Fruit fly (Drosophila melanogaster) whole organism, embryonic: ENCODE data around the gene hkb.

Source experiments
- Awh ChIP-seq: fragments of 200-800 bp; sonication (Bioruptor generic); IDR thresholded peaks from 2 replicates; pipeline ENCODE4, ENCODE4 v1.3.6; 2022; ENCODE audit warnings: missing biosample characterization, missing genetic modification characterization
- Blimp-1 ChIP-seq: fragments of 200-800 bp; sonication (Bioruptor generic); optimal IDR thresholded peaks from 3 replicates; lab custom pipeline; 2018; ENCODE audit warnings: missing biosample characterization, missing genetic modification characterization, mild to moderate bottlenecking, moderate library complexity, missing genetic modification reagents
- CG10462 ChIP-seq: fragments of 200-800 bp; sonication (Bioruptor generic); optimal IDR thresholded peaks from 2 replicates; lab custom pipeline; 2016; ENCODE audit warnings: missing biosample characterization, missing genetic modification characterization
- CG11456 ChIP-seq: fragments of 200-800 bp; sonication (Bioruptor generic); IDR thresholded peaks from 3 replicates; pipeline ENCODE4 v1.3.6; 2022; ENCODE audit warnings: missing biosample characterization, missing genetic modification characterization
- CG11695 ChIP-seq: fragments of 200-800 bp; sonication (Bioruptor generic); IDR thresholded peaks from 3 replicates; pipeline ENCODE4 v1.3.6; 2022; ENCODE audit warnings: missing biosample characterization, missing genetic modification characterization
- CG12104 ChIP-seq: fragments of 200-800 bp; sonication (Bioruptor generic); optimal IDR thresholded peaks from 3 replicates; lab custom pipeline; 2016; ENCODE audit warnings: missing biosample characterization, missing genetic modification characterization
- CG12769 ChIP-seq: fragments of 200-800 bp; sonication (Bioruptor generic); optimal IDR thresholded peaks from 2 replicates; lab custom pipeline; 2019; ENCODE audit warnings: missing biosample characterization, mild to moderate bottlenecking, missing genetic modification characterization, moderate library complexity
- CG13624 ChIP-seq: fragments of 200-800 bp; sonication (Bioruptor generic); optimal IDR thresholded peaks from 2 replicates; lab custom pipeline; 2016; ENCODE audit warnings: missing biosample characterization, missing genetic modification characterization
- CG14710 ChIP-seq: fragments of 200-800 bp; sonication (Bioruptor generic); optimal IDR thresholded peaks from 3 replicates; lab custom pipeline; 2019; ENCODE audit warnings: missing biosample characterization, mild to moderate bottlenecking, missing genetic modification characterization, moderate library complexity
- CG14860 ChIP-seq: fragments of 200-800 bp; sonication (Bioruptor generic); IDR thresholded peaks from 3 replicates; pipeline ENCODE4 v1.3.6; 2022; ENCODE audit warnings: missing biosample characterization, missing genetic modification characterization; ENCODE audit not compliant: partially characterized antibody
- CG15011 ChIP-seq: fragments of 200-800 bp; sonication (Bioruptor generic); optimal IDR thresholded peaks from 3 replicates; lab custom pipeline; 2018; ENCODE audit warnings: missing biosample characterization, mild to moderate bottlenecking, missing genetic modification characterization
- CG16779 ChIP-seq: fragments of 200-800 bp; sonication (Bioruptor generic); IDR thresholded peaks from 2 replicates; pipeline ENCODE4 v1.3.6; 2022; ENCODE audit warnings: missing biosample characterization, missing genetic modification characterization
- CG17186 ChIP-seq: fragments of 200-800 bp; sonication (Bioruptor generic); optimal IDR thresholded peaks from 3 replicates; lab custom pipeline; 2017; ENCODE audit warnings: missing biosample characterization, missing genetic modification reagents, missing genetic modification characterization
- CG17829 ChIP-seq: fragments of 200-800 bp; optimal IDR thresholded peaks from 2 replicates; lab custom pipeline; 2019; ENCODE audit warnings: missing biosample characterization, mild to moderate bottlenecking, missing genetic modification characterization, moderate library complexity
- CG2120 ChIP-seq: fragments of 200-800 bp; sonication (Bioruptor generic); optimal IDR thresholded peaks from 3 replicates; lab custom pipeline; 2016; ENCODE audit warnings: missing biosample characterization, missing genetic modification characterization
- CG33557 ChIP-seq: fragments of 200-800 bp; sonication (Bioruptor generic); optimal IDR thresholded peaks from 2 replicates; lab custom pipeline; 2019; ENCODE audit warnings: missing biosample characterization, mild to moderate bottlenecking, missing genetic modification characterization, moderate library complexity
- CG34376 ChIP-seq: fragments of 200-800 bp; sonication (Bioruptor generic); optimal IDR thresholded peaks from 2 replicates; lab custom pipeline; 2018; ENCODE audit warnings: missing biosample characterization, mild to moderate bottlenecking, missing genetic modification characterization
- CG3847 ChIP-seq: fragments of 200-800 bp; sonication (Bioruptor generic); IDR thresholded peaks from 2 replicates; pipeline ENCODE4 v1.3.6; 2022; ENCODE audit warnings: missing biosample characterization, missing genetic modification characterization
- CG43689 ChIP-seq: fragments of 200-800 bp; sonication (Bioruptor generic); IDR thresholded peaks from 2 replicates; pipeline ENCODE4 v1.3.6; 2022; ENCODE audit warnings: missing biosample characterization, missing genetic modification characterization
- CG5180 ChIP-seq: fragments of 200-800 bp; sonication (Bioruptor generic); optimal IDR thresholded peaks from 3 replicates; lab custom pipeline; 2017; ENCODE audit warnings: missing biosample characterization, missing genetic modification characterization, mild to moderate bottlenecking, moderate library complexity, missing genetic modification reagents
- CG5245 ChIP-seq: fragments of 200-800 bp; sonication (Bioruptor generic); optimal IDR thresholded peaks from 3 replicates; lab custom pipeline; 2016; ENCODE audit warnings: missing biosample characterization, missing genetic modification characterization
- CG6765 ChIP-seq: fragments of 200-800 bp; sonication (Bioruptor generic); optimal IDR thresholded peaks from 3 replicates; lab custom pipeline; 2017; ENCODE audit warnings: missing biosample characterization, mild to moderate bottlenecking, missing genetic modification characterization
- CG7745 ChIP-seq: fragments of 200-800 bp; sonication (Bioruptor generic); optimal IDR thresholded peaks from 2 replicates; lab custom pipeline; 2018; ENCODE audit warnings: missing biosample characterization, mild to moderate bottlenecking, missing genetic modification characterization, moderate library complexity
- CG8944 ChIP-seq: fragments of 200-800 bp; sonication (Bioruptor generic); optimal IDR thresholded peaks from 3 replicates; lab custom pipeline; 2016; ENCODE audit warnings: missing biosample characterization, missing genetic modification characterization
- CG9817 ChIP-seq: fragments of 200-800 bp; sonication (Bioruptor generic); optimal IDR thresholded peaks from 2 replicates; lab custom pipeline; 2018; ENCODE audit warnings: missing biosample characterization, mild to moderate bottlenecking, missing genetic modification characterization, moderate library complexity
- Dek ChIP-seq: fragments of 200-800 bp; sonication (Bioruptor generic); optimal IDR thresholded peaks from 3 replicates; lab custom pipeline; 2019; ENCODE audit warnings: missing biosample characterization, mild to moderate bottlenecking, missing genetic modification characterization, moderate library complexity
- Dip2 ChIP-seq: fragments of 200-800 bp; sonication (Bioruptor generic); IDR thresholded peaks from 2 replicates; pipeline ENCODE4 v1.3.6; 2022; ENCODE audit warnings: missing biosample characterization, missing genetic modification characterization
- Gug ChIP-seq: fragments of 200-800 bp; sonication (Bioruptor generic); IDR thresholded peaks from 4 replicates; pipeline ENCODE4 v1.3.6; 2022; ENCODE audit warnings: missing biosample characterization, missing genetic modification characterization
- HmgD ChIP-seq: fragments of 200-800 bp; sonication (Bioruptor generic); optimal IDR thresholded peaks from 3 replicates; lab custom pipeline; 2016; ENCODE audit warnings: missing biosample characterization, missing genetic modification characterization
- Jarid2 ChIP-seq: fragments of 200-800 bp; sonication (Bioruptor generic); optimal IDR thresholded peaks from 3 replicates; lab custom pipeline; 2017; ENCODE audit warnings: mild to moderate bottlenecking, missing biosample characterization, missing genetic modification reagents, missing genetic modification characterization
- Max ChIP-seq: fragments of 200-800 bp; sonication (Bioruptor generic); optimal IDR thresholded peaks from 2 replicates; lab custom pipeline; 2016; ENCODE audit warnings: missing biosample characterization, mild to moderate bottlenecking, missing genetic modification characterization
- NC2β ChIP-seq: fragments of 200-800 bp; sonication (Bioruptor generic); optimal IDR thresholded peaks from 2 replicates; lab custom pipeline; 2016; ENCODE audit warnings: missing biosample characterization, missing genetic modification characterization
- NK7.1 ChIP-seq: fragments of 200-800 bp; sonication (Bioruptor generic); optimal IDR thresholded peaks from 3 replicates; lab custom pipeline; 2016; ENCODE audit warnings: missing biosample characterization, missing genetic modification characterization
- Rfx ChIP-seq: fragments of 200-800 bp; sonication (Bioruptor generic); IDR thresholded peaks from 2 replicates; pipeline ENCODE4 v1.3.6; 2022; ENCODE audit warnings: missing biosample characterization, missing genetic modification characterization
- Sry-β ChIP-seq: fragments of 200-800 bp; sonication (Bioruptor generic); optimal IDR thresholded peaks from 2 replicates; lab custom pipeline; 2018; ENCODE audit warnings: missing biosample characterization, mild to moderate bottlenecking, missing genetic modification characterization, moderate library complexity
- cad ChIP-seq: fragments of >200 bp; optimal IDR thresholded peaks from 2 replicates; lab custom pipeline; 2017; ENCODE audit warnings: missing biosample characterization, missing genetic modification characterization
- cwo ChIP-seq: fragments of 200-800 bp; sonication (Bioruptor generic); optimal IDR thresholded peaks from 3 replicates; lab custom pipeline; 2017; ENCODE audit warnings: missing biosample characterization, missing genetic modification characterization, mild to moderate bottlenecking, moderate library complexity, missing genetic modification reagents
- fd102C ChIP-seq: fragments of 200-800 bp; sonication (Bioruptor generic); optimal IDR thresholded peaks from 2 replicates; lab custom pipeline; 2018; ENCODE audit warnings: missing biosample characterization, mild to moderate bottlenecking, missing genetic modification characterization, moderate library complexity
- gce ChIP-seq: fragments of 200-800 bp; sonication (Bioruptor generic); IDR thresholded peaks from 3 replicates; pipeline ENCODE4 v1.3.6; 2022; ENCODE audit warnings: missing biosample characterization, missing genetic modification characterization
- her ChIP-seq: fragments of 200-800 bp; sonication (Bioruptor generic); optimal IDR thresholded peaks from 2 replicates; lab custom pipeline; 2016; ENCODE audit warnings: missing biosample characterization, missing genetic modification characterization
- ind ChIP-seq: fragments of 200-800 bp; sonication (Bioruptor generic); optimal IDR thresholded peaks from 3 replicates; lab custom pipeline; 2016; ENCODE audit warnings: missing biosample characterization, missing genetic modification characterization
- inv ChIP-seq: fragments of 200-800 bp; sonication (Bioruptor generic); IDR thresholded peaks from 2 replicates; pipeline ENCODE4 v1.3.6; 2022; ENCODE audit warnings: missing biosample characterization, missing genetic modification characterization; ENCODE audit not compliant: partially characterized antibody
- lola ChIP-seq, 3 experiments: fragments of >200 bp in 2 of 3; fragments of 200-800 bp in 1 of 3; sonication (Bioruptor generic) in 1 of 3; optimal IDR thresholded peaks; 2 replicates each; lab custom pipeline; 2017 to 2019; ENCODE audit warnings: missing biosample characterization in 3 of 3, missing genetic modification characterization in 3 of 3, mild to moderate bottlenecking in 1 of 3, moderate library complexity in 1 of 3
- mam ChIP-seq: fragments of 200-800 bp; sonication (Bioruptor generic); optimal IDR thresholded peaks from 3 replicates; lab custom pipeline; 2016; ENCODE audit warnings: missing biosample characterization, missing genetic modification characterization
- psq ChIP-seq: fragments of 200-800 bp; sonication (Bioruptor generic); optimal IDR thresholded peaks from 2 replicates; lab custom pipeline; 2017; ENCODE audit warnings: missing biosample characterization, missing genetic modification characterization
- repo ChIP-seq: fragments of 200-800 bp; sonication (Bioruptor generic); optimal IDR thresholded peaks from 2 replicates; lab custom pipeline; 2016; ENCODE audit warnings: missing biosample characterization, missing genetic modification characterization
- salm ChIP-seq: fragments of 200-800 bp; sonication (Bioruptor generic); optimal IDR thresholded peaks from 2 replicates; lab custom pipeline; 2018; ENCODE audit warnings: missing biosample characterization, mild to moderate bottlenecking, missing genetic modification characterization
- tap ChIP-seq: fragments of 200-800 bp; optimal IDR thresholded peaks from 3 replicates; lab custom pipeline; 2019; ENCODE audit warnings: missing biosample characterization, mild to moderate bottlenecking, missing genetic modification characterization, moderate library complexity
- tll ChIP-seq, 2 experiments: fragments of 200-800 bp in 1 of 2; fragments of >200 bp in 1 of 2; sonication (Bioruptor generic) in 1 of 2; optimal IDR thresholded peaks; 2 replicates each; lab custom pipeline; 2017 to 2019; ENCODE audit warnings: missing biosample characterization in 2 of 2, missing genetic modification characterization in 2 of 2, mild to moderate bottlenecking in 1 of 2, moderate library complexity in 1 of 2
- unc-4 ChIP-seq: fragments of 200-800 bp; sonication (Bioruptor generic); IDR thresholded peaks from 2 replicates; pipeline ENCODE4 v1.3.6; 2022; ENCODE audit warnings: missing biosample characterization, missing genetic modification characterization; ENCODE audit not compliant: partially characterized antibody

hkb gene

dm6 chr3R:4333964-4334363, 12.5 kb downstream of the hkb start, which contains the start of gene CG9776 (continued):
- TF ChIP-seq Sry-β (peak; percentile 24), NK7.1 (peak; percentile 49), CG17186 (GFP tag; lab: Kevin White, UChicago) (peak; percentile 83), tap (no peak), CG8944 (peak; percentile 40), HmgD (GFP tag; lab: Kevin White, UChicago) (peak; percentile 85), lola (GFP tag; optimal IDR thresholded peaks at IDR 0.05; lab: Kevin White, UChicago) (peak in 1 of 3 experiments; percentile 97), CG17829 (peak; percentile 82), CG34376 (GFP tag; lab: Kevin White, UChicago) (no peak), CG12104 (GFP tag; lab: Kevin White, UChicago) (peak; percentile 46), CG16779 (peak; percentile 66; the same call in 1 of the 2 replicates), CG3847 (GFP tag; lab: Robert Waterston, UW) (peak; percentile 42; the same call in 1 of the 2 replicates), CG11695 (0 out of 3 replicates have a peak, but pooled peaks have one; percentile 11), Dek (tag; lab: Kevin White, UChicago) (no peak), CG7745 (tag; lab: Kevin White, UChicago) (no peak), Awh (no peak; the same call in 1 of the 2 replicates), Dip2 (no peak), inv (GFP tag; lab: Robert Waterston, UW) (peak; percentile 98), CG15011 (GFP tag; lab: Kevin White, UChicago) (no peak), NC2β (GFP tag; lab: Kevin White, UChicago) (peak; percentile 67), her (peak; percentile 50), salm (tag; lab: Kevin White, UChicago) (no peak), Rfx (peak; percentile 84), Jarid2 (no peak), tll (GFP tag; optimal IDR thresholded peaks at IDR 0.05; lab: Kevin White, UChicago) (peak in 1 of 2 experiments; percentile 28), CG13624 (GFP tag; lab: Kevin White, UChicago) (peak; percentile 54), ind (GFP tag; lab: Kevin White, UChicago) (peak; percentile 52), mam (peak; percentile 75), CG11456 (GFP tag; lab: Robert Waterston, UW) (peak; percentile 77; the same call in 2 of the 3 replicates), cwo (no peak), CG6765 (GFP tag; lab: Kevin White, UChicago) (no peak), gce (GFP tag; lab: Robert Waterston, UW) (0 out of 3 replicates have a peak, but pooled peaks have one; percentile 10), CG33557 (GFP tag; lab: Kevin White, UChicago) (peak; percentile 25), repo (GFP tag; lab: Kevin White, UChicago) (peak; percentile 41), CG14860 (GFP tag; lab: Robert Waterston, UW) (peak; percentile 97), CG5245 (GFP tag; lab: Kevin White, UChicago) (no peak), CG12769 (tag; lab: Kevin White, UChicago) (no peak), Gug (GFP tag; lab: Robert Waterston, UW) (peak; percentile 47; the same call in 3 of the 4 replicates), CG2120 (peak; percentile 78), CG10462 (GFP tag; lab: Kevin White, UChicago) (peak; percentile 8), Blimp-1 (GFP tag; lab: Kevin White, UChicago) (no peak), CG43689 (GFP tag; lab: Robert Waterston, UW) (no peak), CG9817 (tag; lab: Kevin White, UChicago) (no peak), unc-4 (GFP tag; lab: Robert Waterston, UW) (peak; percentile 96), cad (GFP tag; lab: Kevin White, UChicago) (no peak), fd102C (GFP tag; lab: Kevin White, UChicago) (no peak), Max (GFP tag; lab: Kevin White, UChicago) (peak; percentile 64), CG5180 (no peak), CG14710 (tag; lab: Kevin White, UChicago) (peak; percentile 78), psq (GFP tag; lab: Kevin White, UChicago) (peak; percentile 20)
